Worm (Caenorhabditis elegans) whole organism, L1 larva: ENCODE results near the gene ZK822.10.

Experiments used
- aha-1 ChIP-seq: fragments of 150-350 bp; optimal IDR thresholded peaks from 2 replicates; lab custom pipeline; 2014; ENCODE audit warnings: missing biosample characterization, missing genetic modification characterization
- aly-2 ChIP-seq: fragments of 150-350 bp; optimal IDR thresholded peaks from 2 replicates; lab custom pipeline; 2014; ENCODE audit warnings: missing biosample characterization, missing genetic modification characterization
- fkh-10 ChIP-seq: sonication (generic microtip); optimal IDR thresholded peaks from 2 replicates; lab custom pipeline; 2017; ENCODE audit warnings: missing biosample characterization, missing genetic modification reagents, missing genetic modification characterization
- jun-1 ChIP-seq: fragments of 150-350 bp; optimal IDR thresholded peaks from 2 replicates; lab custom pipeline; 2014; ENCODE audit warnings: missing biosample characterization, missing genetic modification reagents, missing genetic modification characterization
- pag-3 ChIP-seq: sonication (generic microtip); optimal IDR thresholded peaks from 2 replicates; lab custom pipeline; 2017; ENCODE audit warnings: missing genetic modification characterization, mild to moderate bottlenecking, missing compliant biosample characterization, antibody characterized with exemption, borderline replicate concordance; ENCODE audit not compliant: insufficient read depth
- snpc-4 ChIP-seq: fragments of 150-350 bp; optimal IDR thresholded peaks from 2 replicates; lab custom pipeline; 2014; ENCODE audit warnings: missing biosample characterization, missing genetic modification characterization
- snu-23 ChIP-seq: sonication (generic microtip); optimal IDR thresholded peaks from 2 replicates; lab custom pipeline; 2016; ENCODE audit warnings: missing genetic modification characterization, missing compliant biosample characterization

DNA sequence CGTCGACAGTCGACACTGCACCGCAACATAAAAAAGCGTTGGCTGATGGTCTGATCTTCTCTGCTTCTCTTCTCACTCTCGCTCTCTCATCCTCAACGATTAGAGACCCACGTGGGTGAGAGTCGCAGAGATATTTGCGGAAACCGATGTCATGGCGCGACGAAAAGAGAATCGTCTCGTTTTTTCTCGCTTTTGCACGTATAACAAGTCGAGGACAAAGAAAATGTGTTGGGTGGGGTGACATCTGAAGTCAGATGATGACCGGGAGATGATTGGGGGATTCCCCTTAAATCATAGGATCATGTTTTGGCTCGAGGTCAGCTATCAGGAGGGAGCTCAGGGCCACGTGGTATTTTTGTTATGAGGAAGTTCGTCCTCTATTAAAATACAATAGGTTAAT, 39.5 kb downstream of the ZK822.10 start:
- TF ChIP-seq pag-3 (tag; lab: Kevin White, UChicago) (no peak), snu-23 (GFP tag; lab: Kevin White, UChicago) (peak; percentile 96), aha-1 (tag; lab: Kevin White, UChicago) (peak; percentile 83), aly-2 (tag; lab: Kevin White, UChicago) (no peak), snpc-4 (tag; lab: Kevin White, UChicago) (peak; percentile 33), jun-1 (tag; lab: Kevin White, UChicago) (peak; percentile 36), fkh-10 (GFP tag; lab: Kevin White, UChicago) (no peak)
